Worm (Caenorhabditis elegans) whole organism, young adult: ENCODE measurements around the gene fbxa-69.
"Not testable (repeated sequence)": the region's sequence is repeated elsewhere in the genome, so short reads cannot be mapped to it uniquely, and the experiment has no call there.

ENCODE experiments used
- B0019.2 ChIP-seq: fragments of 200-800 bp; sonication (Bioruptor generic); conservative IDR thresholded peaks from 2 replicates; pipeline ENCODE4 v1.3.6; 2022; ENCODE audit warnings: missing genetic modification reagents, missing genetic modification characterization, missing compliant biosample characterization
- Y95B8A.8 ChIP-seq: fragments of 200-800 bp; sonication (Bioruptor generic); IDR thresholded peaks from 2 replicates; pipeline ENCODE4 v1.3.6; 2022; ENCODE audit warnings: missing genetic modification reagents, missing genetic modification characterization, missing compliant biosample characterization
- ama-1 ChIP-seq, 3 experiments: fragments of 150-350 bp in 1 of 3; sonication (generic microtip) in 2 of 3; optimal IDR thresholded peaks; 2 replicates each; lab custom pipeline; 2014 to 2018; ENCODE audit warnings: missing biosample characterization in 2 of 3, missing genetic modification characterization in 2 of 3, missing genetic modification reagents in 2 of 3
- gei-17 ChIP-seq: fragments of 200-800 bp; sonication (Bioruptor generic); optimal IDR thresholded peaks from 2 replicates; lab custom pipeline; 2018; ENCODE audit warnings: mild to moderate bottlenecking, missing genetic modification characterization, missing compliant biosample characterization
- hsf-1 ChIP-seq: fragments of 200-800 bp; sonication (Bioruptor generic); IDR thresholded peaks from 2 replicates; pipeline ENCODE4 v1.3.6; 2022; ENCODE audit warnings: missing genetic modification reagents, missing genetic modification characterization, missing compliant biosample characterization
- nhr-80 ChIP-seq: sonication (generic microtip); optimal IDR thresholded peaks from 2 replicates; lab custom pipeline; 2016; ENCODE audit warnings: missing genetic modification characterization, missing compliant biosample characterization
- pha-4 ChIP-seq: fragments of 150-350 bp; sonication (generic microtip); optimal IDR thresholded peaks from 2 replicates; lab custom pipeline; 2014; ENCODE audit warnings: missing biosample characterization, missing genetic modification reagents, missing genetic modification characterization
- rcor-1 ChIP-seq: fragments of 200-800 bp; sonication (Bioruptor generic); IDR thresholded peaks from 2 replicates; pipeline ENCODE4 v1.3.6; 2022; ENCODE audit warnings: missing genetic modification reagents, missing genetic modification characterization, missing compliant biosample characterization
- rpc-1 ChIP-seq, 2 experiments: fragments of 150-350 bp in 1 of 2; sonication (generic microtip) in 1 of 2; optimal IDR thresholded peaks; 2 replicates each; lab custom pipeline; 2014 to 2018; ENCODE audit warnings: missing biosample characterization in 1 of 2, missing genetic modification characterization in 1 of 2, missing genetic modification reagents in 1 of 2, missing genotype in 1 of 2
- snpc-4 ChIP-seq, 5 experiments: fragments of 150-350 bp in 1 of 5; sonication (generic microtip) in 4 of 5; optimal IDR thresholded peaks; 2 replicates each; lab custom pipeline; 2014 to 2018; ENCODE audit warnings: missing genetic modification characterization in 5 of 5, missing biosample characterization in 3 of 5, antibody characterized with exemption in 2 of 5, mild to moderate bottlenecking in 2 of 5, missing compliant biosample characterization in 2 of 5, missing genotype in 2 of 5, moderate library complexity in 2 of 5, missing genetic modification reagents in 1 of 5
- unc-62 ChIP-seq: fragments of 150-350 bp; optimal IDR thresholded peaks from 2 replicates; lab custom pipeline; 2014; ENCODE audit warnings: missing biosample characterization, missing genetic modification reagents, missing genetic modification characterization
- ztf-3 ChIP-seq: fragments of 200-800 bp; sonication (Bioruptor generic); optimal IDR thresholded peaks from 2 replicates; lab custom pipeline; 2018; ENCODE audit warnings: mild to moderate bottlenecking, missing genetic modification characterization, missing compliant biosample characterization

- TF ChIP-seq snpc-4 (GFP tag; optimal IDR thresholded peaks at IDR 0.05; lab: Kevin White, UChicago); snpc-4 (tag; optimal IDR thresholded peaks at IDR 0.05; lab: Kevin White, UChicago); unc-62; Y95B8A.8 (GFP tag; lab: Robert Waterston, UW); B0019.2 (GFP tag; lab: Robert Waterston, UW); ztf-3; nhr-80 (tag; lab: Kevin White, UChicago); gei-17 (GFP tag; lab: Kevin White, UChicago); rpc-1 (optimal IDR thresholded peaks at IDR 0.05; lab: Kevin White, UChicago); rpc-1 (tag; optimal IDR thresholded peaks at IDR 0.05; lab: Kevin White, UChicago); pha-4 (tag; lab: Kevin White, UChicago); rcor-1 (GFP tag; lab: Robert Waterston, UW); ama-1 (optimal IDR thresholded peaks at IDR 0.05; lab: Kevin White, UChicago); ama-1 (GFP tag; optimal IDR thresholded peaks at IDR 0.05; lab: Kevin White, UChicago); hsf-1 (GFP tag; lab: Robert Waterston, UW): not testable (repeated sequence)
These were observed 12.0 kb downstream of the fbxa-69 start, which contains the start of gene T26E4.18 for ce11 chrV:15803748-15804147.
